Fruit fly (Drosophila melanogaster) whole organism, embryonic: ENCODE results near the gene HERC2.

Experiments used
- CG2889 ChIP-seq: fragments of 200-800 bp; sonication (Bioruptor generic); IDR thresholded peaks from 3 replicates; pipeline ENCODE4 v1.3.6; 2022; ENCODE audit warnings: missing biosample characterization, missing genetic modification characterization
- CG42726 ChIP-seq: fragments of 200-800 bp; sonication (Bioruptor generic); IDR thresholded peaks from 2 replicates; pipeline ENCODE4 v1.3.6; 2022; ENCODE audit warnings: missing biosample characterization, missing genetic modification characterization; ENCODE audit not compliant: partially characterized antibody
- Dref ChIP-seq: fragments of 200-800 bp; sonication (Bioruptor generic); IDR thresholded peaks from 2 replicates; pipeline ENCODE4 v1.3.6; 2022; ENCODE audit warnings: missing biosample characterization, missing genetic modification characterization
- NC2α ChIP-seq: fragments of 200-800 bp; sonication (Bioruptor generic); optimal IDR thresholded peaks from 2 replicates; lab custom pipeline; 2016; ENCODE audit warnings: missing biosample characterization, missing genetic modification characterization
- br ChIP-seq: fragments of >200 bp; optimal IDR thresholded peaks from 2 replicates; lab custom pipeline; 2017
- gce ChIP-seq: fragments of 200-800 bp; sonication (Bioruptor generic); IDR thresholded peaks from 3 replicates; pipeline ENCODE4 v1.3.6; 2022; ENCODE audit warnings: missing biosample characterization, missing genetic modification characterization
- ind ChIP-seq: fragments of 200-800 bp; sonication (Bioruptor generic); optimal IDR thresholded peaks from 3 replicates; lab custom pipeline; 2016; ENCODE audit warnings: missing biosample characterization, missing genetic modification characterization
- lov ChIP-seq, 2 experiments: fragments of 200-800 bp in 1 of 2; fragments of >200 bp in 1 of 2; sonication (Bioruptor generic) in 1 of 2; IDR thresholded peaks in 1 of 2; optimal IDR thresholded peaks in 1 of 2; 2 replicates in 1 of 2; 3 replicates in 1 of 2; pipeline versions ENCODE4 v1.3.6 to Lab custom; 2017 to 2022; ENCODE audit warnings: missing biosample characterization in 1 of 2, missing genetic modification characterization in 1 of 2

dm6 chrX:20414099-20414498, 19.9 kb downstream of the HERC2 start, which contains the start of gene CG15458:
- TF ChIP-seq lov (optimal IDR thresholded peaks at IDR 0.05; lab: Kevin White, UChicago) (no peak), lov (GFP tag; IDR thresholded peaks at IDR 0.05; lab: Robert Waterston, UW) (no peak), CG42726 (GFP tag; lab: Robert Waterston, UW) (no peak), gce (no peak), ind (GFP tag; lab: Kevin White, UChicago) (no peak), br (no peak), CG2889 (GFP tag; lab: Robert Waterston, UW) (no peak), NC2α (no peak), Dref (GFP tag; lab: Robert Waterston, UW) (no peak)
